Fruit fly (Drosophila melanogaster) whole organism, embryonic: ENCODE measurements around the gene Mec2.

Experiments
- CG10431 ChIP-seq: fragments of 200-800 bp; sonication (Bioruptor generic); optimal IDR thresholded peaks from 3 replicates; lab custom pipeline; 2018; ENCODE audit warnings: missing biosample characterization, mild to moderate bottlenecking, missing genetic modification characterization
- CG11093 ChIP-seq: fragments of 200-800 bp; sonication (Bioruptor generic); IDR thresholded peaks from 3 replicates; pipeline ENCODE4 v1.3.6; 2022; ENCODE audit warnings: missing biosample characterization, missing genetic modification characterization
- CG12236 ChIP-seq: fragments of 200-800 bp; sonication (Bioruptor generic); optimal IDR thresholded peaks from 2 replicates; lab custom pipeline; 2016; ENCODE audit warnings: missing biosample characterization, missing genetic modification characterization
- CG13296 ChIP-seq: fragments of 200-800 bp; sonication (Bioruptor generic); optimal IDR thresholded peaks from 3 replicates; lab custom pipeline; 2018; ENCODE audit warnings: missing biosample characterization, mild to moderate bottlenecking, missing genetic modification characterization
- CG15073 ChIP-seq: fragments of 200-800 bp; sonication (Bioruptor generic); optimal IDR thresholded peaks from 2 replicates; lab custom pipeline; 2016; ENCODE audit warnings: missing biosample characterization, missing genetic modification characterization
- CG1603 ChIP-seq: fragments of 200-800 bp; sonication (Bioruptor generic); optimal IDR thresholded peaks from 2 replicates; lab custom pipeline; 2019; ENCODE audit warnings: missing biosample characterization, mild to moderate bottlenecking, missing genetic modification characterization, moderate library complexity
- CG16779 ChIP-seq: fragments of 200-800 bp; sonication (Bioruptor generic); IDR thresholded peaks from 2 replicates; pipeline ENCODE4 v1.3.6; 2022; ENCODE audit warnings: missing biosample characterization, missing genetic modification characterization
- CG17612 ChIP-seq: fragments of 200-800 bp; sonication (Bioruptor generic); IDR thresholded peaks from 2 replicates; pipeline ENCODE4 v1.3.6; 2022; ENCODE audit warnings: missing biosample characterization, missing genetic modification characterization
- CG2199 ChIP-seq: fragments of 200-800 bp; sonication (Bioruptor generic); IDR thresholded peaks from 3 replicates; pipeline ENCODE4 v1.3.6; 2022; ENCODE audit warnings: missing biosample characterization, missing genetic modification characterization
- CG3847 ChIP-seq: fragments of 200-800 bp; sonication (Bioruptor generic); IDR thresholded peaks from 2 replicates; pipeline ENCODE4 v1.3.6; 2022; ENCODE audit warnings: missing biosample characterization, missing genetic modification characterization
- CG4282 ChIP-seq: fragments of 200-800 bp; sonication (Bioruptor generic); optimal IDR thresholded peaks from 2 replicates; lab custom pipeline; 2016; ENCODE audit warnings: missing biosample characterization, missing genetic modification characterization
- CG43689 ChIP-seq: fragments of 200-800 bp; sonication (Bioruptor generic); IDR thresholded peaks from 2 replicates; pipeline ENCODE4 v1.3.6; 2022; ENCODE audit warnings: missing biosample characterization, missing genetic modification characterization
- CG8290 ChIP-seq, 3 experiments: fragments of 200-800 bp; sonication (Bioruptor generic); optimal IDR thresholded peaks; 2 replicates each; lab custom pipeline; 2016 to 2019; ENCODE audit warnings: missing biosample characterization in 3 of 3, missing genetic modification characterization in 3 of 3, mild to moderate bottlenecking in 2 of 3, moderate library complexity in 1 of 3
- CG8765 ChIP-seq: fragments of 200-800 bp; sonication (Bioruptor generic); IDR thresholded peaks from 2 replicates; pipeline ENCODE4 v1.3.6; 2022; ENCODE audit warnings: missing biosample characterization, missing genetic modification characterization
- Chrac-16 ChIP-seq: fragments of 200-800 bp; sonication (Bioruptor generic); optimal IDR thresholded peaks from 3 replicates; lab custom pipeline; 2016; ENCODE audit warnings: missing biosample characterization, missing genetic modification characterization
- CoRest ChIP-seq: fragments of 200-800 bp; sonication (Bioruptor generic); optimal IDR thresholded peaks from 3 replicates; lab custom pipeline; 2018; ENCODE audit warnings: missing biosample characterization, mild to moderate bottlenecking, missing genetic modification characterization, moderate library complexity
- D ChIP-seq, 2 experiments: fragments of 200-800 bp in 1 of 2; fragments of >200 bp in 1 of 2; sonication (Bioruptor generic) in 1 of 2; optimal IDR thresholded peaks; 2 replicates in 1 of 2; 3 replicates in 1 of 2; lab custom pipeline; 2017; ENCODE audit warnings: mild to moderate bottlenecking in 1 of 2, missing biosample characterization in 1 of 2, missing genetic modification characterization in 1 of 2, missing genetic modification reagents in 1 of 2
- Doc3 ChIP-seq: fragments of 200-800 bp; sonication (Bioruptor generic); IDR thresholded peaks from 3 replicates; pipeline ENCODE4 v1.3.6; 2022; ENCODE audit warnings: missing biosample characterization, missing genetic modification characterization; ENCODE audit not compliant: partially characterized antibody
- Elba2 ChIP-seq: fragments of 200-800 bp; sonication (Bioruptor generic); optimal IDR thresholded peaks from 3 replicates; lab custom pipeline; 2016; ENCODE audit warnings: missing biosample characterization, missing genetic modification characterization
- Ets97D ChIP-seq: fragments of 200-800 bp; sonication (Bioruptor generic); optimal IDR thresholded peaks from 3 replicates; lab custom pipeline; 2016; ENCODE audit warnings: missing biosample characterization, missing genetic modification characterization
- MBD-R2 ChIP-seq: fragments of 200-800 bp; sonication (Bioruptor generic); IDR thresholded peaks from 2 replicates; pipeline ENCODE4 v1.3.6; 2022; ENCODE audit warnings: missing biosample characterization, missing genetic modification characterization
- NC2α ChIP-seq: fragments of 200-800 bp; sonication (Bioruptor generic); optimal IDR thresholded peaks from 2 replicates; lab custom pipeline; 2016; ENCODE audit warnings: missing biosample characterization, missing genetic modification characterization
- Oli ChIP-seq: fragments of 200-800 bp; sonication (Bioruptor generic); optimal IDR thresholded peaks from 2 replicates; lab custom pipeline; 2018; ENCODE audit warnings: missing biosample characterization, mild to moderate bottlenecking, missing genetic modification characterization, moderate library complexity
- Opbp ChIP-seq: fragments of 200-800 bp; sonication (Bioruptor generic); IDR thresholded peaks from 3 replicates; pipeline ENCODE4 v1.3.6; 2022; ENCODE audit warnings: missing biosample characterization, missing genetic modification characterization; ENCODE audit not compliant: partially characterized antibody
- Sry-β ChIP-seq: fragments of 200-800 bp; sonication (Bioruptor generic); optimal IDR thresholded peaks from 2 replicates; lab custom pipeline; 2018; ENCODE audit warnings: missing biosample characterization, mild to moderate bottlenecking, missing genetic modification characterization, moderate library complexity
- Sry-δ ChIP-seq: fragments of 200-800 bp; sonication (Bioruptor generic); optimal IDR thresholded peaks from 2 replicates; lab custom pipeline; 2016; ENCODE audit warnings: missing biosample characterization, missing genetic modification characterization
- Trl ChIP-seq, 3 experiments: fragments of >200 bp in 2 of 3; fragments of 200-800 bp in 1 of 3; sonication (Bioruptor generic) in 1 of 3; optimal IDR thresholded peaks; 2 replicates in 1 of 3; 3 replicates in 2 of 3; lab custom pipeline; 2016 to 2017; ENCODE audit warnings: missing biosample characterization in 1 of 3, missing genetic modification characterization in 1 of 3
- Xbp1 ChIP-seq: fragments of 200-800 bp; sonication (Bioruptor generic); optimal IDR thresholded peaks from 3 replicates; lab custom pipeline; 2016; ENCODE audit warnings: missing biosample characterization, mild to moderate bottlenecking, missing genetic modification characterization
- ara ChIP-seq: fragments of 200-800 bp; sonication (Bioruptor generic); IDR thresholded peaks from 2 replicates; pipeline ENCODE4 v1.3.6; 2022; ENCODE audit warnings: missing biosample characterization, missing genetic modification characterization
- bowl ChIP-seq: fragments of 200-800 bp; sonication (Bioruptor generic); IDR thresholded peaks from 2 replicates; pipeline ENCODE4 v1.3.6; 2022; ENCODE audit warnings: missing biosample characterization, missing genetic modification characterization
- btn ChIP-seq: fragments of 200-800 bp; sonication (Bioruptor generic); optimal IDR thresholded peaks from 2 replicates; lab custom pipeline; 2016; ENCODE audit warnings: missing biosample characterization, missing genetic modification characterization
- ci ChIP-seq: fragments of 200-800 bp; sonication (Bioruptor generic); IDR thresholded peaks from 3 replicates; pipeline ENCODE4 v1.3.6; 2022; ENCODE audit warnings: missing biosample characterization, missing genetic modification characterization
- dimm ChIP-seq: fragments of 200-800 bp; sonication (Bioruptor generic); IDR thresholded peaks from 2 replicates; pipeline ENCODE4 v1.3.6; 2022; ENCODE audit warnings: missing biosample characterization, missing genetic modification characterization
- dysf ChIP-seq: fragments of 200-800 bp; sonication (Bioruptor generic); IDR thresholded peaks from 3 replicates; pipeline ENCODE4 v1.3.6; 2022; ENCODE audit warnings: missing biosample characterization, missing genetic modification characterization
- ham ChIP-seq: fragments of 200-800 bp; sonication (Bioruptor generic); IDR thresholded peaks from 2 replicates; pipeline ENCODE4 v1.3.6; 2022; ENCODE audit warnings: missing biosample characterization, missing genetic modification characterization
- inv ChIP-seq: fragments of 200-800 bp; sonication (Bioruptor generic); IDR thresholded peaks from 2 replicates; pipeline ENCODE4 v1.3.6; 2022; ENCODE audit warnings: missing biosample characterization, missing genetic modification characterization; ENCODE audit not compliant: partially characterized antibody
- jing ChIP-seq: fragments of 200-800 bp; sonication (Bioruptor generic); optimal IDR thresholded peaks from 2 replicates; lab custom pipeline; 2018; ENCODE audit warnings: missing biosample characterization, mild to moderate bottlenecking, missing genetic modification characterization
- lab ChIP-seq: fragments of 200-800 bp; sonication (Bioruptor generic); optimal IDR thresholded peaks from 3 replicates; lab custom pipeline; 2017; ENCODE audit warnings: missing biosample characterization, missing genetic modification characterization, mild to moderate bottlenecking, moderate library complexity, missing genetic modification reagents
- lbe ChIP-seq: fragments of 200-800 bp; sonication (Bioruptor generic); optimal IDR thresholded peaks from 2 replicates; lab custom pipeline; 2016; ENCODE audit warnings: missing biosample characterization, mild to moderate bottlenecking, missing genetic modification characterization
- mam ChIP-seq: fragments of 200-800 bp; sonication (Bioruptor generic); optimal IDR thresholded peaks from 3 replicates; lab custom pipeline; 2016; ENCODE audit warnings: missing biosample characterization, missing genetic modification characterization
- nmo ChIP-seq: fragments of 200-800 bp; sonication (Bioruptor generic); optimal IDR thresholded peaks from 2 replicates; lab custom pipeline; 2018; ENCODE audit warnings: missing biosample characterization, mild to moderate bottlenecking, missing genetic modification characterization, moderate library complexity
- onecut ChIP-seq: fragments of 200-800 bp; sonication (Bioruptor generic); IDR thresholded peaks from 2 replicates; pipeline ENCODE4 v1.3.6; 2022; ENCODE audit warnings: missing biosample characterization, missing genetic modification characterization
- pros ChIP-seq: fragments of 200-800 bp; sonication (Bioruptor generic); optimal IDR thresholded peaks from 3 replicates; lab custom pipeline; 2019; ENCODE audit warnings: missing biosample characterization, mild to moderate bottlenecking, missing genetic modification characterization, moderate library complexity
- sima ChIP-seq: fragments of 200-800 bp; sonication (Bioruptor generic); optimal IDR thresholded peaks from 2 replicates; lab custom pipeline; 2016; ENCODE audit warnings: missing biosample characterization, missing genetic modification characterization
- slp2 ChIP-seq: fragments of 200-800 bp; sonication (Bioruptor generic); optimal IDR thresholded peaks from 2 replicates; lab custom pipeline; 2016; ENCODE audit warnings: missing biosample characterization, missing genetic modification characterization
- sob ChIP-seq: fragments of 200-800 bp; sonication (Bioruptor generic); IDR thresholded peaks from 2 replicates; pipeline ENCODE4 v1.3.6; 2022; ENCODE audit warnings: missing biosample characterization, missing genetic modification characterization
- ttk ChIP-seq: fragments of 200-800 bp; sonication (Bioruptor generic); IDR thresholded peaks from 2 replicates; pipeline ENCODE4 v2.1.2; 2022; ENCODE audit warnings: missing biosample characterization, missing genetic modification characterization
- twi ChIP-seq: fragments of 200-800 bp; optimal IDR thresholded peaks from 2 replicates; lab custom pipeline; 2019; ENCODE audit warnings: missing biosample characterization, mild to moderate bottlenecking, missing genetic modification characterization, moderate library complexity
- usp ChIP-seq: fragments of >200 bp; optimal IDR thresholded peaks from 2 replicates; lab custom pipeline; 2017; ENCODE audit warnings: missing biosample characterization, missing genetic modification characterization
- zfh1 ChIP-seq: fragments of 200-800 bp; sonication (Bioruptor generic); IDR thresholded peaks from 3 replicates; pipeline ENCODE4 v1.3.6; 2022; ENCODE audit warnings: missing biosample characterization, missing genetic modification characterization

Gene Mec2

DNA sequence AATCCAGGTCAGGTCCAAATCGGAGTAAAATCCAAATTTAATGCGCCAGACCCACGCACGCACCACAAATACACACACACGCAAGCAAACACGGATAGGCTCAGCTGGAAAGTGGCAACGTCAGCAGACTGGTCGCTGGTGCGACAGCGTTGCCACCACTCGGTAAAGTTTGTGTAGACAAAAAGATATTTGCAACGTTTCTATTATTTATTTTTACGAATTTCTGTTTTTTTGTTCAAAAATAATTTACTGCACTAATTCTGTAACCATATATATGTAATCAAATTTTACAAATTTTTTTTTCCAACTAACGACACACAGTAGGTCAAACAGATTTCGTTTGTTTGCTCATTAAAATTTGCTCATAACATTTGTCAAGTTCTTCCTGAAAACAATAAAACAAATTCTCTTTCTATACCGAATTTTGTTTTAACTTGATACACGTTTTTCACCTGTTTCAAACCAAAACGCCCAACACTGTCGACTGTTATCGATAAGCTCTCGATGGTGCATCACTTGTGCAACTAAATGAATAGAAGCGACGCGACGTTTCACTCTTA, 8.1 kb upstream of the Mec2 start, which contains the start of the genes CG7556 and CG7453 (continued):
- TF ChIP-seq zfh1 (GFP tag; lab: Robert Waterston, UW) (0 out of 3 replicates have a peak, but pooled peaks have one; percentile 28), ttk (GFP tag; lab: Robert Waterston, UW) (no peak), CG2199 (no peak), Ets97D (GFP tag; lab: Kevin White, UChicago) (peak; percentile 61), Chrac-16 (peak; percentile 82), CG16779 (GFP tag; lab: Robert Waterston, UW) (no peak), Trl (optimal IDR thresholded peaks at IDR 0.05; lab: Kevin White, UChicago) (no peak), Trl (GFP tag; optimal IDR thresholded peaks at IDR 0.05; lab: Kevin White, UChicago) (peak; percentile 62), lab (GFP tag; lab: Kevin White, UChicago) (peak; percentile 74), lbe (peak; percentile 31), CG10431 (GFP tag; lab: Kevin White, UChicago) (peak; percentile 18), inv (GFP tag; lab: Robert Waterston, UW) (no peak), CG8765 (GFP tag; lab: Robert Waterston, UW) (no peak), CG4282 (GFP tag; lab: Kevin White, UChicago) (no peak), onecut (GFP tag; lab: Robert Waterston, UW) (0 out of 2 replicates have a peak, but pooled peaks have one; percentile 9), CG11093 (GFP tag; lab: Robert Waterston, UW) (no peak), CG17612 (GFP tag; lab: Robert Waterston, UW) (no peak), NC2α (GFP tag; lab: Kevin White, UChicago) (peak; percentile 48), usp (GFP tag; lab: Kevin White, UChicago) (no peak), ara (no peak), ham (GFP tag; lab: Robert Waterston, UW) (no peak), ci (GFP tag; lab: Robert Waterston, UW) (no peak; the same call in 2 of the 3 replicates), MBD-R2 (peak; percentile 83), Xbp1 (GFP tag; lab: Kevin White, UChicago) (peak; percentile 84), nmo (peak; percentile 80), Opbp (GFP tag; lab: Robert Waterston, UW) (no peak), CoRest (tag; lab: Kevin White, UChicago) (peak; percentile 83), D (optimal IDR thresholded peaks at IDR 0.05; lab: Kevin White, UChicago) (no peak), D (GFP tag; optimal IDR thresholded peaks at IDR 0.05; lab: Kevin White, UChicago) (peak; percentile 56), CG13296 (GFP tag; lab: Kevin White, UChicago) (peak; percentile 53), btn (GFP tag; lab: Kevin White, UChicago) (no peak), Sry-β (peak; percentile 92), mam (GFP tag; lab: Kevin White, UChicago) (peak; percentile 79), pros (GFP tag; lab: Kevin White, UChicago) (no peak), CG15073 (no peak), Sry-δ (peak; percentile 67), twi (tag; lab: Kevin White, UChicago) (peak; percentile 49), dysf (GFP tag; lab: Robert Waterston, UW) (peak; percentile 76), CG1603 (tag; lab: Kevin White, UChicago) (peak; percentile 12), Doc3 (GFP tag; lab: Robert Waterston, UW) (no peak), dimm (GFP tag; lab: Robert Waterston, UW) (no peak), jing (GFP tag; lab: Kevin White, UChicago) (peak; percentile 32), CG12236 (GFP tag; lab: Kevin White, UChicago) (peak; percentile 65), Oli (peak; percentile 69), slp2 (peak; percentile 78), sob (peak; percentile 77), sima (GFP tag; lab: Kevin White, UChicago) (peak; percentile 33), bowl (no peak), Elba2 (GFP tag; lab: Kevin White, UChicago) (no peak), CG43689 (GFP tag; lab: Robert Waterston, UW) (no peak), CG3847 (GFP tag; lab: Robert Waterston, UW) (peak; percentile 67), CG8290 (GFP tag; optimal IDR thresholded peaks at IDR 0.05; lab: Kevin White, UChicago) (peak; percentile 52), CG8290 (tag; optimal IDR thresholded peaks at IDR 0.05; lab: Kevin White, UChicago) (peak in 1 of 2 experiments; percentile 27)
